Fruit fly (Drosophila melanogaster) whole organism, embryonic: ENCODE measurements around the gene Oatp74D.

Experiments
- BEAF-32 ChIP-seq: fragments of 200-800 bp; sonication (Bioruptor generic); optimal IDR thresholded peaks from 3 replicates; lab custom pipeline; 2017; ENCODE audit warnings: missing biosample characterization, missing genetic modification characterization, mild to moderate bottlenecking, moderate library complexity, missing genetic modification reagents
- Bgb ChIP-seq: fragments of 200-800 bp; sonication (Bioruptor generic); IDR thresholded peaks from 2 replicates; pipeline ENCODE4 v1.3.6; 2022; ENCODE audit warnings: missing biosample characterization, missing genetic modification characterization; ENCODE audit not compliant: partially characterized antibody
- Blimp-1 ChIP-seq: fragments of 200-800 bp; sonication (Bioruptor generic); optimal IDR thresholded peaks from 3 replicates; lab custom pipeline; 2018; ENCODE audit warnings: missing biosample characterization, missing genetic modification characterization, mild to moderate bottlenecking, moderate library complexity, missing genetic modification reagents
- CG12155 ChIP-seq: fragments of 200-800 bp; sonication (Bioruptor generic); optimal IDR thresholded peaks from 3 replicates; lab custom pipeline; 2016; ENCODE audit warnings: missing biosample characterization, missing genetic modification characterization
- CG13424 ChIP-seq: fragments of 200-800 bp; sonication (Bioruptor generic); optimal IDR thresholded peaks from 2 replicates; lab custom pipeline; 2019; ENCODE audit warnings: missing biosample characterization, mild to moderate bottlenecking, missing genetic modification characterization, moderate library complexity
- CG13624 ChIP-seq: fragments of 200-800 bp; sonication (Bioruptor generic); optimal IDR thresholded peaks from 2 replicates; lab custom pipeline; 2016; ENCODE audit warnings: missing biosample characterization, missing genetic modification characterization
- CG14667 ChIP-seq: fragments of 200-800 bp; sonication (Bioruptor generic); IDR thresholded peaks from 2 replicates; pipeline ENCODE4 v1.3.6; 2022; ENCODE audit warnings: missing biosample characterization, missing genetic modification characterization
- CG14965 ChIP-seq: fragments of 200-800 bp; sonication (Bioruptor generic); optimal IDR thresholded peaks from 2 replicates; lab custom pipeline; 2016; ENCODE audit warnings: missing biosample characterization, missing genetic modification characterization, borderline replicate concordance
- CG15011 ChIP-seq: fragments of 200-800 bp; sonication (Bioruptor generic); optimal IDR thresholded peaks from 3 replicates; lab custom pipeline; 2018; ENCODE audit warnings: missing biosample characterization, mild to moderate bottlenecking, missing genetic modification characterization
- CG17385 ChIP-seq: fragments of 200-800 bp; sonication (Bioruptor generic); optimal IDR thresholded peaks from 3 replicates; lab custom pipeline; 2018; ENCODE audit warnings: missing biosample characterization, mild to moderate bottlenecking, missing genetic modification characterization
- CG18599 ChIP-seq: fragments of 200-800 bp; sonication (Bioruptor generic); optimal IDR thresholded peaks from 3 replicates; lab custom pipeline; 2017; ENCODE audit warnings: missing biosample characterization, missing genetic modification characterization, mild to moderate bottlenecking, moderate library complexity, missing genetic modification reagents
- CG2199 ChIP-seq: fragments of 200-800 bp; sonication (Bioruptor generic); IDR thresholded peaks from 3 replicates; pipeline ENCODE4 v1.3.6; 2022; ENCODE audit warnings: missing biosample characterization, missing genetic modification characterization
- CG2202 ChIP-seq: fragments of 200-800 bp; sonication (Bioruptor generic); optimal IDR thresholded peaks from 2 replicates; lab custom pipeline; 2018; ENCODE audit warnings: missing biosample characterization, mild to moderate bottlenecking, missing genetic modification characterization
- CG32532 ChIP-seq: fragments of 200-800 bp; sonication (Bioruptor generic); IDR thresholded peaks from 2 replicates; pipeline ENCODE4 v1.3.6; 2022; ENCODE audit warnings: missing biosample characterization, missing genetic modification characterization
- CG3407 ChIP-seq: fragments of 200-800 bp; sonication (Bioruptor generic); optimal IDR thresholded peaks from 2 replicates; lab custom pipeline; 2018; ENCODE audit warnings: missing biosample characterization, mild to moderate bottlenecking, missing genetic modification characterization
- CG34224 ChIP-seq: fragments of 200-800 bp; sonication (Bioruptor generic); IDR thresholded peaks from 3 replicates; pipeline ENCODE4 v1.3.6; 2022; ENCODE audit warnings: missing biosample characterization, missing genetic modification characterization; ENCODE audit not compliant: partially characterized antibody
- CG4282 ChIP-seq: fragments of 200-800 bp; sonication (Bioruptor generic); optimal IDR thresholded peaks from 2 replicates; lab custom pipeline; 2016; ENCODE audit warnings: missing biosample characterization, missing genetic modification characterization
- CG4424 ChIP-seq: fragments of 200-800 bp; sonication (Bioruptor generic); optimal IDR thresholded peaks from 3 replicates; lab custom pipeline; 2016; ENCODE audit warnings: missing biosample characterization, missing genetic modification characterization
- CG5245 ChIP-seq: fragments of 200-800 bp; sonication (Bioruptor generic); optimal IDR thresholded peaks from 3 replicates; lab custom pipeline; 2016; ENCODE audit warnings: missing biosample characterization, missing genetic modification characterization
- CG8359 ChIP-seq: fragments of 200-800 bp; sonication (Bioruptor generic); optimal IDR thresholded peaks from 2 replicates; lab custom pipeline; 2017; ENCODE audit warnings: missing biosample characterization, mild to moderate bottlenecking, missing genetic modification characterization, borderline replicate concordance
- CG8765 ChIP-seq: fragments of 200-800 bp; sonication (Bioruptor generic); IDR thresholded peaks from 2 replicates; pipeline ENCODE4 v1.3.6; 2022; ENCODE audit warnings: missing biosample characterization, missing genetic modification characterization
- CG9215 ChIP-seq: fragments of 200-800 bp; sonication (Bioruptor generic); IDR thresholded peaks from 2 replicates; pipeline ENCODE4 v1.3.6; 2022; ENCODE audit warnings: missing biosample characterization, missing genetic modification characterization
- D ChIP-seq, 2 experiments: fragments of 200-800 bp in 1 of 2; fragments of >200 bp in 1 of 2; sonication (Bioruptor generic) in 1 of 2; optimal IDR thresholded peaks; 2 replicates in 1 of 2; 3 replicates in 1 of 2; lab custom pipeline; 2017; ENCODE audit warnings: mild to moderate bottlenecking in 1 of 2, missing biosample characterization in 1 of 2, missing genetic modification characterization in 1 of 2, missing genetic modification reagents in 1 of 2
- Dek ChIP-seq: fragments of 200-800 bp; sonication (Bioruptor generic); optimal IDR thresholded peaks from 3 replicates; lab custom pipeline; 2019; ENCODE audit warnings: missing biosample characterization, mild to moderate bottlenecking, missing genetic modification characterization, moderate library complexity
- Dp ChIP-seq: fragments of 200-800 bp; sonication (Bioruptor generic); optimal IDR thresholded peaks from 2 replicates; lab custom pipeline; 2018; ENCODE audit warnings: missing biosample characterization, mild to moderate bottlenecking, missing genetic modification characterization, moderate library complexity
- Fer2 ChIP-seq: fragments of 200-800 bp; sonication (Bioruptor generic); optimal IDR thresholded peaks from 2 replicates; lab custom pipeline; 2018; ENCODE audit warnings: missing biosample characterization, mild to moderate bottlenecking, missing genetic modification characterization, moderate library complexity
- HHEX ChIP-seq: fragments of 200-800 bp; sonication (Bioruptor generic); optimal IDR thresholded peaks from 3 replicates; lab custom pipeline; 2017; ENCODE audit warnings: missing biosample characterization, mild to moderate bottlenecking, missing genetic modification characterization, missing genetic modification reagents
- HLH4C ChIP-seq: fragments of 200-800 bp; sonication (Bioruptor generic); IDR thresholded peaks from 3 replicates; pipeline ENCODE4 v1.3.6; 2022; ENCODE audit warnings: missing biosample characterization, missing genetic modification characterization; ENCODE audit not compliant: partially characterized antibody
- Mes4 ChIP-seq: fragments of 200-800 bp; sonication (Bioruptor generic); optimal IDR thresholded peaks from 2 replicates; lab custom pipeline; 2016; ENCODE audit warnings: missing biosample characterization, missing genetic modification characterization
- Mrtf ChIP-seq: fragments of 200-800 bp; sonication (Bioruptor generic); IDR thresholded peaks from 3 replicates; pipeline ENCODE4 v1.3.6; 2022; ENCODE audit warnings: missing biosample characterization, missing genetic modification characterization
- Nf-YB ChIP-seq: fragments of 200-800 bp; sonication (Bioruptor generic); optimal IDR thresholded peaks from 3 replicates; lab custom pipeline; 2019; ENCODE audit warnings: missing biosample characterization, mild to moderate bottlenecking, missing genetic modification characterization, moderate library complexity
- Opbp ChIP-seq: fragments of 200-800 bp; sonication (Bioruptor generic); IDR thresholded peaks from 3 replicates; pipeline ENCODE4 v1.3.6; 2022; ENCODE audit warnings: missing biosample characterization, missing genetic modification characterization; ENCODE audit not compliant: partially characterized antibody
- Optix ChIP-seq: fragments of 200-800 bp; sonication (Bioruptor generic); IDR thresholded peaks from 3 replicates; pipeline ENCODE4 v1.3.6; 2022; ENCODE audit warnings: missing biosample characterization, missing genetic modification characterization
- Pdp1 ChIP-seq, 2 experiments: fragments of 200-800 bp; sonication (Bioruptor generic); optimal IDR thresholded peaks; 3 replicates each; lab custom pipeline; 2016; ENCODE audit warnings: missing biosample characterization in 2 of 2, missing genetic modification characterization in 2 of 2, mild to moderate bottlenecking in 1 of 2, moderate library complexity in 1 of 2
- Side ChIP-seq: fragments of 200-800 bp; sonication (Bioruptor generic); optimal IDR thresholded peaks from 2 replicates; lab custom pipeline; 2016; ENCODE audit warnings: missing biosample characterization, missing genetic modification characterization
- Usf ChIP-seq: fragments of 200-800 bp; sonication (Bioruptor generic); optimal IDR thresholded peaks from 2 replicates; lab custom pipeline; 2017; ENCODE audit warnings: missing genotype, missing biosample characterization, missing genetic modification characterization
- Xrp1 ChIP-seq: fragments of 200-800 bp; sonication (Bioruptor generic); IDR thresholded peaks from 2 replicates; pipeline ENCODE4 v1.3.6; 2022; ENCODE audit warnings: missing biosample characterization, missing genetic modification characterization
- abd-A ChIP-seq: fragments of 200-800 bp; sonication (Bioruptor generic); optimal IDR thresholded peaks from 3 replicates; lab custom pipeline; 2019; ENCODE audit warnings: missing biosample characterization, mild to moderate bottlenecking, missing genetic modification characterization, moderate library complexity
- bcd ChIP-seq: fragments of 200-800 bp; sonication (Bioruptor generic); optimal IDR thresholded peaks from 2 replicates; lab custom pipeline; 2017; ENCODE audit warnings: missing biosample characterization, mild to moderate bottlenecking, missing genetic modification characterization
- cato ChIP-seq: fragments of 200-800 bp; sonication (Bioruptor generic); optimal IDR thresholded peaks from 2 replicates; lab custom pipeline; 2016; ENCODE audit warnings: missing biosample characterization, missing genetic modification characterization, borderline replicate concordance
- cg ChIP-seq: fragments of 200-800 bp; sonication (Bioruptor generic); optimal IDR thresholded peaks from 3 replicates; lab custom pipeline; 2019; ENCODE audit warnings: missing biosample characterization, mild to moderate bottlenecking, missing genetic modification characterization, moderate library complexity
- dm ChIP-seq: fragments of 200-800 bp; sonication (Bioruptor generic); optimal IDR thresholded peaks from 3 replicates; lab custom pipeline; 2016; ENCODE audit warnings: missing biosample characterization, missing genetic modification characterization
- exex ChIP-seq: fragments of 200-800 bp; sonication (Bioruptor generic); optimal IDR thresholded peaks from 4 replicates; lab custom pipeline; 2018; ENCODE audit warnings: missing biosample characterization, mild to moderate bottlenecking, missing genetic modification characterization, moderate library complexity
- gcm2 ChIP-seq: fragments of 200-800 bp; sonication (Bioruptor generic); optimal IDR thresholded peaks from 2 replicates; lab custom pipeline; 2016; ENCODE audit warnings: missing biosample characterization, missing genetic modification characterization
- pb ChIP-seq: fragments of 200-800 bp; sonication (Bioruptor generic); optimal IDR thresholded peaks from 3 replicates; lab custom pipeline; 2016; ENCODE audit warnings: missing biosample characterization, missing genetic modification characterization
- pho ChIP-seq: fragments of 200-800 bp; sonication (Bioruptor generic); optimal IDR thresholded peaks from 2 replicates; lab custom pipeline; 2016; ENCODE audit warnings: missing biosample characterization, missing genetic modification characterization
- scrt ChIP-seq: fragments of 200-800 bp; sonication (Bioruptor generic); optimal IDR thresholded peaks from 2 replicates; lab custom pipeline; 2018; ENCODE audit warnings: missing biosample characterization, mild to moderate bottlenecking, missing genetic modification characterization, moderate library complexity
- tna ChIP-seq: fragments of 200-800 bp; sonication (Bioruptor generic); IDR thresholded peaks from 2 replicates; pipeline ENCODE4 v1.3.6; 2022; ENCODE audit warnings: missing biosample characterization, missing genetic modification characterization; ENCODE audit not compliant: partially characterized antibody
- unc-4 ChIP-seq: fragments of 200-800 bp; sonication (Bioruptor generic); IDR thresholded peaks from 2 replicates; pipeline ENCODE4 v1.3.6; 2022; ENCODE audit warnings: missing biosample characterization, missing genetic modification characterization; ENCODE audit not compliant: partially characterized antibody

Oatp74D gene

dm6 chr3L:17475979-17476393 lies 10.9 kb upstream of the Oatp74D start, which contains the start of gene CG34250 (continued):
- TF ChIP-seq Blimp-1 (GFP tag; lab: Kevin White, UChicago) = peak; percentile 29
- peak; percentile 8 for TF ChIP-seq scrt (GFP tag; lab: Kevin White, UChicago)
- no peak for TF ChIP-seq CG8765 (GFP tag; lab: Robert Waterston, UW)
- no peak for TF ChIP-seq Mrtf (GFP tag; lab: Robert Waterston, UW)
- no peak for TF ChIP-seq Usf (GFP tag; lab: Kevin White, UChicago)
- TF ChIP-seq CG18599 (GFP tag; lab: Kevin White, UChicago) = peak; percentile 26
- TF ChIP-seq CG4424 (GFP tag; lab: Kevin White, UChicago) = peak; percentile 52
- no peak for TF ChIP-seq CG17385 (GFP tag; lab: Kevin White, UChicago)
- TF ChIP-seq Dek (tag; lab: Kevin White, UChicago) = peak; percentile 43
- TF ChIP-seq BEAF-32 (GFP tag; lab: Kevin White, UChicago) = peak; percentile 88
- no peak for TF ChIP-seq CG3407
- TF ChIP-seq Nf-YB (GFP tag; lab: Kevin White, UChicago) = peak; percentile 16
- TF ChIP-seq abd-A = no peak
- TF ChIP-seq Mes4 (GFP tag; lab: Kevin White, UChicago) = no peak
- TF ChIP-seq dm (GFP tag; lab: Kevin White, UChicago) = no peak
- TF ChIP-seq cato = no peak
- TF ChIP-seq D (optimal IDR thresholded peaks at IDR 0.05; lab: Kevin White, UChicago) = no peak
- TF ChIP-seq D (GFP tag; optimal IDR thresholded peaks at IDR 0.05; lab: Kevin White, UChicago) = no peak
- TF ChIP-seq CG34224 (GFP tag; lab: Robert Waterston, UW) = peak; percentile 71
- no peak for TF ChIP-seq CG2199 (GFP tag; lab: Robert Waterston, UW)
- no peak for TF ChIP-seq CG14667 (GFP tag; lab: Robert Waterston, UW)
- TF ChIP-seq CG14965 (GFP tag; lab: Kevin White, UChicago) = no peak
- no peak for TF ChIP-seq CG13624
- no peak for TF ChIP-seq CG9215 (GFP tag; lab: Robert Waterston, UW)
- TF ChIP-seq unc-4 (GFP tag; lab: Robert Waterston, UW) = peak; percentile 85
- no peak for TF ChIP-seq Fer2 (tag; lab: Kevin White, UChicago)
- TF ChIP-seq HHEX (GFP tag; lab: Kevin White, UChicago) = no peak
- TF ChIP-seq Dp = peak; percentile 35
- peak in 1 of 2 experiments; percentile 2 for TF ChIP-seq Pdp1 (GFP tag; optimal IDR thresholded peaks at IDR 0.05; lab: Kevin White, UChicago)
- peak; percentile 23 for TF ChIP-seq bcd (GFP tag; lab: Kevin White, UChicago)
- TF ChIP-seq HLH4C (GFP tag; lab: Robert Waterston, UW) = peak; percentile 77
- TF ChIP-seq gcm2 (GFP tag; lab: Kevin White, UChicago) = peak; percentile 37
- no peak for TF ChIP-seq CG4282
- TF ChIP-seq Xrp1 (GFP tag; lab: Robert Waterston, UW) = no peak
- TF ChIP-seq Bgb (GFP tag; lab: Robert Waterston, UW) = peak; percentile 72
- peak; percentile 51 for TF ChIP-seq CG32532
- no peak for TF ChIP-seq cg (GFP tag; lab: Kevin White, UChicago)
- no peak for TF ChIP-seq Optix
- peak; percentile 43; the same call in 1 of the 2 replicates for TF ChIP-seq tna (GFP tag; lab: Robert Waterston, UW)
- no peak for TF ChIP-seq pb (GFP tag; lab: Kevin White, UChicago)
- no peak for TF ChIP-seq pho
- TF ChIP-seq CG12155 = peak; percentile 38
- TF ChIP-seq CG8359 = no peak
- TF ChIP-seq CG2202 (tag; lab: Kevin White, UChicago) = peak; percentile 5
- TF ChIP-seq CG15011 = no peak
- TF ChIP-seq CG5245 (GFP tag; lab: Kevin White, UChicago) = peak; percentile 22
- TF ChIP-seq CG13424 (tag; lab: Kevin White, UChicago) = peak; percentile 36
- TF ChIP-seq exex (tag; lab: Kevin White, UChicago) = peak; percentile 30
- no peak for TF ChIP-seq Side (GFP tag; lab: Kevin White, UChicago)
- TF ChIP-seq Opbp (GFP tag; lab: Robert Waterston, UW) = peak; percentile 75; the same call in 2 of the 3 replicates
